Fruit fly (Drosophila melanogaster): ENCODE measurements around the gene CG2225.

Gene CG2225

dm6 chr2L:21629814-21630562 is 47.3 kb downstream of the CG2225 start, which contains the start of gene Df31 (continued):
- TF ChIP-seq CG8089 (GFP tag; optimal IDR thresholded peaks at IDR 0.05) (no peak), ci (GFP tag; IDR thresholded peaks at IDR 0.05) (no peak; the same call in 2 of the 3 replicates), CG8765 (GFP tag; IDR thresholded peaks at IDR 0.05) (no peak; the same call in 1 of the 2 replicates), Bdp1 (GFP tag; optimal IDR thresholded peaks at IDR 0.05) (no peak), CG15011 (GFP tag; optimal IDR thresholded peaks at IDR 0.05) (peak; percentile 2), klu (GFP tag; IDR thresholded peaks at IDR 0.05) (no peak), CG2875 (GFP tag; optimal IDR thresholded peaks at IDR 0.05) (peak; percentile 40), ranshi (GFP tag; IDR thresholded peaks at IDR 0.05) (no peak; the same call in 1 of the 2 replicates), CTCF (GFP tag; optimal IDR thresholded peaks at IDR 0.05) (peak; percentile 70), CG3281 (GFP tag; optimal IDR thresholded peaks at IDR 0.05) (peak; percentile 32), Antp (GFP tag; optimal IDR thresholded peaks at IDR 0.05) (peak; percentile 55), CG1024 (GFP tag; IDR thresholded peaks at IDR 0.05) (peak; percentile 78; the same call in 1 of the 2 replicates), CG7963 (GFP tag; IDR thresholded peaks at IDR 0.05; ENCODE audit: partially characterized antibody) (peak; percentile 82; the same call in 2 of the 3 replicates), CG4328 (GFP tag; optimal IDR thresholded peaks at IDR 0.05) (peak; percentile 30), Mrtf (GFP tag; IDR thresholded peaks at IDR 0.05) (no peak), dm (GFP tag; optimal IDR thresholded peaks at IDR 0.05) (peak; percentile 40), CG14860 (GFP tag; IDR thresholded peaks at IDR 0.05; ENCODE audit: partially characterized antibody) (peak; percentile 78), ac (GFP tag; optimal IDR thresholded peaks at IDR 0.05) (no peak), Dbx (GFP tag; IDR thresholded peaks at IDR 0.05) (no peak), CG10147 (GFP tag; optimal IDR thresholded peaks at IDR 0.05) (no peak), fd3F (GFP tag; optimal IDR thresholded peaks at IDR 0.05) (peak; percentile 13), B-H2 (GFP tag; optimal IDR thresholded peaks at IDR 0.05) (peak; percentile 86), slp2 (GFP tag; optimal IDR thresholded peaks at IDR 0.05) (no peak), CG1529 (GFP tag; optimal IDR thresholded peaks at IDR 0.05) (no peak), luna (GFP tag; optimal IDR thresholded peaks at IDR 0.05) (peak; percentile 17), CG8944 (GFP tag; optimal IDR thresholded peaks at IDR 0.05) (peak; percentile 56), CG8924 (tag; optimal IDR thresholded peaks at IDR 0.05) (peak; percentile 53), CG18476 (GFP tag; optimal IDR thresholded peaks at IDR 0.05) (peak; percentile 65), onecut (GFP tag; IDR thresholded peaks at IDR 0.05) (peak; percentile 56), CG16813 (GFP tag; IDR thresholded peaks at IDR 0.05; ENCODE audit: partially characterized antibody) (peak; percentile 86), CG17385 (GFP tag; optimal IDR thresholded peaks at IDR 0.05) (peak; percentile 31), CG11696 (GFP tag; IDR thresholded peaks at IDR 0.05) (no peak), tin (GFP tag; optimal IDR thresholded peaks at IDR 0.05) (peak; percentile 69), Adf1 (GFP tag; IDR thresholded peaks at IDR 0.05) (peak; percentile 9; the same call in 1 of the 2 replicates), CG18619 (GFP tag; optimal IDR thresholded peaks at IDR 0.05) (peak; percentile 25), btn (GFP tag; optimal IDR thresholded peaks at IDR 0.05) (no peak), pita (GFP tag; optimal IDR thresholded peaks at IDR 0.05) (no peak), sisA (GFP tag; IDR thresholded peaks at IDR 0.05) (no peak), Camta (GFP tag; optimal IDR thresholded peaks at IDR 0.05) (peak; percentile 13), tll (GFP tag; optimal IDR thresholded peaks at IDR 0.05) (no peak), dpn (GFP tag; optimal IDR thresholded peaks at IDR 0.05) (peak; percentile 66 to 69), CG17359 (tag; optimal IDR thresholded peaks at IDR 0.05) (peak; percentile 51), CG11504 (tag; optimal IDR thresholded peaks at IDR 0.05) (no peak), HLH4C (GFP tag; IDR thresholded peaks at IDR 0.05; ENCODE audit: partially characterized antibody) (peak; percentile 81), ind (GFP tag; optimal IDR thresholded peaks at IDR 0.05) (peak; percentile 57), sd (tag; optimal IDR thresholded peaks at IDR 0.05) (no peak), CG12942 (GFP tag; optimal IDR thresholded peaks at IDR 0.05) (peak; percentile 50), CG17328 (GFP tag; IDR thresholded peaks at IDR 0.05) (no peak), salm (tag; optimal IDR thresholded peaks at IDR 0.05) (no peak), CG14710 (tag; optimal IDR thresholded peaks at IDR 0.05) (peak; percentile 62)

Measured in whole organism, embryonic.